Worm (Caenorhabditis elegans): ENCODE measurements around the gene ZK1307.2.

The ZK1307.2 gene

DNA sequence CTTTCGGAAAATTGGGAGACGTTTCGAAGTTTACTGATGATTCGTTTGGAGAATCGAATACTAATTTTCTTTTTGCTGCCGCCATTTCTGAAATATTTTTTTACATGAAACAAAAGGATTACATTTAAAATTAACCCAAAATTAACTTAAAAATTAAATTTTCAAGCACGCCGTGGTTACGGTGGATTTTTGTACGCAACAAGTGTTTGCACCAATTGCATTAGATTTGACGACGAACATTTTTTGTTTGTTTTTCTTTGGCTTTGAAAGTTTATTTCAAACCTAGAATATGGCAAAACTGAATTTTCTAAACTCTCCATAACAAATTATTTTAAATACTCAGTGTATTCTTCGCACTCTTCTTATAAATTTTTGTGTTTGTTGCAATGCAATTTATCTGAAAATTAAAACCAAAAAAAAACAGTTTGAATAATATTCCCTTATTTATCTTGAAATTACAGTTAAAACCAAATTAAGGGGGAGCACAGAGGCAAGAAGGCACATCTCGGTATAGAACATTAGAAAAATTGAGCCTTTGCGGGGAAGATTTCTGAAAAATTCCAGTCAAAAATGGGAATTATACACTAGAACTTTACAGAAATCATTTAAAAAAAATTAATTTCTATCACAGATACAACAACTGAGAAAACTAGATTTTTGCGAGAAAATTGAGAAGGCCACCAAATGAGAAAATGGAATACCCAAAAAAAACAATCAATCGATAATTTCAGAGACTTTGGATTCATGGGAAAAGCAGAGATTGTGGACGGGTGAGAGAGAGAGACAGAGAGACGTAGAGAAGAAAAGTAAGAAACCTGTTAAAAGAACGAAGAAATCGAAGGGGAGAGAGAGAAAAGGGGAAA lies 36.5 kb downstream of the ZK1307.2 start, which contains the start of gene hal-3:
Gene hal-3 (minus strand): TSS at position 87 of the 863 bp plus-strand sequence.
- TF ChIP-seq T22C8.4 (GFP tag; IDR thresholded peaks at IDR 0.05): 0 out of 2 replicates have a peak, but pooled peaks have one; percentile 37
- TF ChIP-seq tab-1 (GFP tag; IDR thresholded peaks at IDR 0.05): no peak

DNA sequence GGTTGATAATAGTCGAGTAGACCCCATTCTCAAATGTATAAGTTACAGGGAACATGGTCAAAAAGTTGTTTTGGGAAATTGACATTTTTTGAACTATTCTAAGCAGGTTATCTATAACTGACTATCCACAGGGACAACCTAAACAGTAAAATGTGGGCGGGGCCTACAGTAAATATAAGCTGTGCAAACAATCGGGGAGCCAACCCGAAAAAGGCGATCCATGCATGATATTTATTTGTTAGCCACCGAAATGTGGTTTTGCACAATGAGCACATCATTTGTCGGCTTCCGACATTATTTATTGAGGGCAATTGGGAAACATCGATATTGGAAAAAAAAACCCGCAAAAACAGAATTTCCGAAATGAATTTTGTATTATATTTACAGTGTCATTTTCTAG lies 39.0 kb downstream of the ZK1307.2 start, which contains the start of gene hlh-6:
Gene hlh-6 (minus strand): TSS at position 101 of the 400 bp plus-strand sequence.
- TF ChIP-seq tab-1 (GFP tag; IDR thresholded peaks at IDR 0.05) (no peak), ref-1 (GFP tag; conservative IDR thresholded peaks at IDR 0.05) (no peak), ztf-29 (GFP tag; IDR thresholded peaks at IDR 0.05) (no peak), ztf-23 (GFP tag; IDR thresholded peaks at IDR 0.05) (no peak), T22C8.4 (GFP tag; IDR thresholded peaks at IDR 0.05) (no peak), med-1 (GFP tag; optimal IDR thresholded peaks at IDR 0.05; ENCODE audit: insufficient read depth) (no peak), cog-1 (tag; optimal IDR thresholded peaks at IDR 0.05) (no peak), klf-2 (GFP tag; conservative IDR thresholded peaks at IDR 0.05) (no peak), flt-1 (GFP tag; IDR thresholded peaks at IDR 0.05) (no peak)

DNA sequence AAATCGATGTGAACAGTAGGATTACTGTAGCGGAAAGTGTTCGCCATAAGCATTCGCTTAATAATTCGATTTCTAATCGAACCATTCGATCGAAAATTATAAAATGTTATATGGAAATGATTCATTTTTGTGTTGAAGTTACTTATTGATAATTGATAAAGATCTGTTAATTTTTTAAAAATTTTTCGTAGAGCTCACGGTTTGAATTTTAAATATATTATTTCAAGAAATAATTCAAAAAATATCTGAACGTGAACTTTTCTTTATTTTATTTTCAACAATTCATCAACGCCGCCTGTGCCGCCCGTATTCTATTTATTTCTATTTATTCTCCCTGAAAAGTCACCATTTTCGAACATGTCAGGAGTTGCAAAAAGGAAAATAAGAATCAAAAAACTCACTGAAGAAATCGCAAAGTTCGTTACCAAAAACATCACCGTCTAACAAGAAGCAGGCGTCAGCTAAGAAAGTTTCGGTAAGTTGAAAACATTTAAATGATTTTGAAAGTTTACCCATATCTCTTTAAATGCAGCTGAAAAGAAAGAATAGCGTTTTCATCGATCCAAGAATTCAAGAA lies 42.3 kb downstream of the ZK1307.2 start, which contains the start of the genes T15H9.5 and T15H9.4:
Gene T15H9.5 (minus strand): TSS at position 101 of the 577 bp plus-strand sequence.
Gene T15H9.4 (plus strand): TSS at position 527 of the 577 bp plus-strand sequence.
- no peak for TF ChIP-seq ztf-29 (GFP tag; IDR thresholded peaks at IDR 0.05)
- TF ChIP-seq klf-2 (GFP tag; conservative IDR thresholded peaks at IDR 0.05): no peak
- TF ChIP-seq ref-1 (GFP tag; conservative IDR thresholded peaks at IDR 0.05): no peak
- no peak for TF ChIP-seq flt-1 (GFP tag; IDR thresholded peaks at IDR 0.05)
- no peak for TF ChIP-seq T22C8.4 (GFP tag; IDR thresholded peaks at IDR 0.05)
- TF ChIP-seq med-1 (GFP tag; optimal IDR thresholded peaks at IDR 0.05; ENCODE audit: insufficient read depth): no peak
- no peak for TF ChIP-seq cog-1 (tag; optimal IDR thresholded peaks at IDR 0.05)
- no peak for TF ChIP-seq ztf-23 (GFP tag; IDR thresholded peaks at IDR 0.05)
- TF ChIP-seq tab-1 (GFP tag; IDR thresholded peaks at IDR 0.05): no peak

DNA sequence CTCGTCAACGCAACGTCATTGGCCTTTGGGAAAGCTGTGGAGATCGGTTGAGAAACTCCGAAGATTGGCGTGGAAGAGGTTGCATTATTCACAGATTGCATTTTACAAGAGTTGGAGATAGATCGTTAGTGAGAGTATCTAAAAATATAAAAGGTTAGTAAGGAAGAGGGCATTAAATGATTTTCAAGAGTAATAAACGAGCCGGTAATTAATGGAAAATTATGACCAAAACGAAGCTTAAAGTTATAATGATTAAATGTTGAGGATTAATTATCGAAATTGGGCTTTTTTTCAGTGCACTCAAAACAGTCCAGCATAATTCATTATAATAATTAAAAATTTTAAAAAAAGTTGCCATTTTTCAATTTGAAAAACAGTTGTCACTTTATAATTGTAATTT lies 44.5 kb downstream of the ZK1307.2 start, which contains the start of gene pap-2:
Gene pap-2 (minus strand): TSS at position 101 of the 400 bp plus-strand sequence.
- TF ChIP-seq flt-1 (GFP tag; IDR thresholded peaks at IDR 0.05) (no peak), tab-1 (GFP tag; IDR thresholded peaks at IDR 0.05) (no peak), ref-1 (GFP tag; conservative IDR thresholded peaks at IDR 0.05) (no peak), T22C8.4 (GFP tag; IDR thresholded peaks at IDR 0.05) (no peak), klf-2 (GFP tag; conservative IDR thresholded peaks at IDR 0.05) (no peak), ztf-23 (GFP tag; IDR thresholded peaks at IDR 0.05) (no peak), ztf-29 (GFP tag; IDR thresholded peaks at IDR 0.05) (no peak), med-1 (GFP tag; optimal IDR thresholded peaks at IDR 0.05; ENCODE audit: insufficient read depth) (no peak), cog-1 (tag; optimal IDR thresholded peaks at IDR 0.05) (no peak)

DNA sequence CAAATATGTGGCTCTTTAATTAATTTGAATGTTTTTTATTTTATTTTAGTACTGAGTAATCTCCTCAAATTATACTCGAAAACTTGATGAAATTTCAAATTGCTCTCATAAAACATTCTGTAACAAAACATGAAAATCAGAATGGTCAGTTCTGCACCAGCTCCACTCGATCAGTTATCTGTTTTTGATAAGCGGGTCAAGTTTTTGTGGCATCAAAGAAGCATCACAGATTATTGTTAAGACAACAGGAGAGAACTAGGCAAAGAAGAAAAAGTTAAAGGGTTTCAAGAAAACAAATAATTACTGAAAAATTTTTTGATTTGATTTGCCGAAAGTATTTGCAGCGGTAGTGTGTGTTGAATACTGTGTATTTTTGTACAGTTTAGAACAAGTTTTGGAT lies 46.6 kb downstream of the ZK1307.2 start:
- TF ChIP-seq T22C8.4 (GFP tag; IDR thresholded peaks at IDR 0.05) (no peak), ztf-23 (GFP tag; IDR thresholded peaks at IDR 0.05) (no peak), klf-2 (GFP tag; conservative IDR thresholded peaks at IDR 0.05) (no peak), tab-1 (GFP tag; IDR thresholded peaks at IDR 0.05) (no peak), cog-1 (tag; optimal IDR thresholded peaks at IDR 0.05) (no peak), ref-1 (GFP tag; conservative IDR thresholded peaks at IDR 0.05) (no peak), med-1 (GFP tag; optimal IDR thresholded peaks at IDR 0.05; ENCODE audit: insufficient read depth) (no peak), ztf-29 (GFP tag; IDR thresholded peaks at IDR 0.05) (no peak), flt-1 (GFP tag; IDR thresholded peaks at IDR 0.05) (no peak)

DNA sequence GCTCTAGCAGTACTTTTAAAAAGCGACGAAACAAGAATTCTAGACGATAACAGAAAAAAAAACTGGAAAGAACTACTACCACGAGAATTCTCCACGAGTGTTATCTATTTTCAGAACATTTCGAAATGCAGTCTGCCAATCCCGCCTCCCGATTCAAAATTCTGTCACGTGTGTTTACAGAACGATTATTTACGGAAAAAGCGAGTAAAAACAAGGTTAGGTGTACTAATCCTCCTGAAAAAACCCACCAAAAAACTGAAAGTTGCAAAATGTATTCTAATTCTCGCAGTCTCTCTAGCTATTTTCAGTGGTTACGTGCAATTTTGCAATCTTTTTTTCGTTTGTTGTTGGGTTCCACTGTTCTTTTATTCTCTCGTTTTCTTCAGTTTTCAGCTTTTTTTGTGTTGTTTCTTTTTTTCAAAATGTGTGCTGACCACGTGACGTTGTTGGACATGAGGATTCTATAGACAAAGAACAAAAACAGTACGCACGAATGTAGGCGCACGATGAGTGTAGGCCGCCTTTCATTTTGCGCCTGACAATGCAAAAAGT lies 47.2 kb downstream of the ZK1307.2 start:
- TF ChIP-seq med-1 (GFP tag; optimal IDR thresholded peaks at IDR 0.05; ENCODE audit: insufficient read depth) (no peak), flt-1 (GFP tag; IDR thresholded peaks at IDR 0.05) (no peak), cog-1 (tag; optimal IDR thresholded peaks at IDR 0.05) (no peak), T22C8.4 (GFP tag; IDR thresholded peaks at IDR 0.05) (no peak), ztf-29 (GFP tag; IDR thresholded peaks at IDR 0.05) (no peak)

DNA sequence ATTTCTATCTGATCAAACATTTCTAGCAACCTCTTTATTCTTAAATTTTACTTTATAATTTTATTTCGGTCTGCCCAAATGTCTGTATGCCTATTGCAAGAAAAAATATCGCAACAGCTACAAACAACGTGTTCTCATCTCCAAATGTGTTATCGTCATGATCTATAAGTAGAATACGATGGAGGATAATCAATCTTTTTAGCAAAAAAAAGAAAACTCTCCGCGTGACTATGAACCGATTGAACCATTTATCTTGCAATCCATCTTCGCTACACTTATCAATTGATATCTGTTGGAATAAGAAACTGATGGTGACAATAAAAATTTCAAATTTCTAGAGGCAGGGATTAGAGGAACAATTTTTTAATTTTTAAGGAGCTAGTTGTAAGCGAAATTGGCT lies 47.8 kb downstream of the ZK1307.2 start:
- TF ChIP-seq flt-1 (GFP tag; IDR thresholded peaks at IDR 0.05) (no peak), tab-1 (GFP tag; IDR thresholded peaks at IDR 0.05) (no peak), ref-1 (GFP tag; conservative IDR thresholded peaks at IDR 0.05) (no peak), klf-2 (GFP tag; conservative IDR thresholded peaks at IDR 0.05) (no peak), med-1 (GFP tag; optimal IDR thresholded peaks at IDR 0.05; ENCODE audit: insufficient read depth) (no peak), T22C8.4 (GFP tag; IDR thresholded peaks at IDR 0.05) (no peak), cog-1 (tag; optimal IDR thresholded peaks at IDR 0.05) (no peak)

DNA sequence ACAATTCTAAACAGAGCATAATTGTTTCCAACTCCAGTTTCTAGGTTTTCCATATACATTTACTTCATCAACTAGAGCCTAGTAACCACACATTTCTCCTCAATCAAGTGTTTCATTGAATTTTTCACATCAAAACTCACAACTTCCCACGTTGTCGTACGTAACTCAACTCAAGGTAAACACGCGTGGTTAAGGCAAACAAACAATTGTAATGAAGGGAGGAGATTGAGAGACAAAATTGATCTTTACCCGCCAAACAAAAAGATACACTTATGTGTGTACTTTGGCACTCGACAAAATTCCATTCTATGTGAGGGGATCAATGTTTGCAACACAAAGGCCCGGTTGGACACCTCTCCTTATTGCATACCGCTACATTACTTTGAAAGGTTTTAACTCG lies 48.4 kb downstream of the ZK1307.2 start, which contains the start of gene nhr-19:
Gene nhr-19 (minus strand): TSS at position 191 of the 400 bp plus-strand sequence.
- TF ChIP-seq T22C8.4 (GFP tag; IDR thresholded peaks at IDR 0.05): no peak
- no peak for TF ChIP-seq ztf-29 (GFP tag; IDR thresholded peaks at IDR 0.05)
- TF ChIP-seq cog-1 (tag; optimal IDR thresholded peaks at IDR 0.05): no peak
- no peak for TF ChIP-seq flt-1 (GFP tag; IDR thresholded peaks at IDR 0.05)
- no peak for TF ChIP-seq klf-2 (GFP tag; conservative IDR thresholded peaks at IDR 0.05)
- no peak for TF ChIP-seq med-1 (GFP tag; optimal IDR thresholded peaks at IDR 0.05; ENCODE audit: insufficient read depth)
- no peak for TF ChIP-seq ztf-23 (GFP tag; IDR thresholded peaks at IDR 0.05)
- TF ChIP-seq tab-1 (GFP tag; IDR thresholded peaks at IDR 0.05): no peak
- no peak for TF ChIP-seq ref-1 (GFP tag; conservative IDR thresholded peaks at IDR 0.05)

DNA sequence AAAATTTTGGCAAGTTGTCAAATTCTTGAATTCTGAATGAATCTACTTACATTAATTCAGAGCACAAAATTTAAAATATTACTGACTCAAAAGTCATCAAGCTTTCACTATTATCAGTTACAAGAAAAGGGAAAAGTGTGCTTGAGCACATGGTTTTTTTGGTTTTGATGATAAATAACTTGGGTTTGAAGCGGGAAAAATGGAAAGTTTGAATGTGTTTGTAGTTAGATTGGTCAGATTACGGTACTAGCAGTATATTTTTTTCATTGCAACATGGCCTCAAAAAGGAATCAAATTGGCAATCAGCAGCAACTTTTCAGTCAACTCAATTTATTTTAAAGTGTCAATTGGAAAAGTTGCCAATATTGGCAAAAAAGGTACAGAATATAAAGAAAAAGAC lies 49.1 kb downstream of the ZK1307.2 start:
- TF ChIP-seq ztf-29 (GFP tag; IDR thresholded peaks at IDR 0.05) (no peak), flt-1 (GFP tag; IDR thresholded peaks at IDR 0.05) (no peak), tab-1 (GFP tag; IDR thresholded peaks at IDR 0.05) (no peak), ztf-23 (GFP tag; IDR thresholded peaks at IDR 0.05) (no peak), ref-1 (GFP tag; conservative IDR thresholded peaks at IDR 0.05) (no peak), klf-2 (GFP tag; conservative IDR thresholded peaks at IDR 0.05) (no peak), T22C8.4 (GFP tag; IDR thresholded peaks at IDR 0.05) (no peak), cog-1 (tag; optimal IDR thresholded peaks at IDR 0.05) (no peak), med-1 (GFP tag; optimal IDR thresholded peaks at IDR 0.05; ENCODE audit: insufficient read depth) (no peak)

All from whole organism, midembryonic.